Worm (Caenorhabditis elegans): ENCODE data around the gene M70.2.
"Not testable (repeated sequence)": the region's sequence is repeated elsewhere in the genome, so short reads cannot be mapped to it uniquely, and the experiment has no call there.

- not testable (repeated sequence) for TF ChIP-seq snpc-4 (tag; optimal IDR thresholded peaks at IDR 0.05); nhr-28 (tag; optimal IDR thresholded peaks at IDR 0.05); unc-62 (GFP tag; optimal IDR thresholded peaks at IDR 0.05)
Measured at ce11 chrIV:2216756-2217155, 26.1 kb upstream of the M70.2 start, which contains the start of gene T04C4.3.
